Worm (Caenorhabditis elegans): Measurements from ENCODE around the gene chil-6.

ce11 chrII:9879815-9880214 lies 22.1 kb upstream of the chil-6 start:
- TF ChIP-seq mdl-1 (tag; optimal IDR thresholded peaks at IDR 0.05) (no peak), ceh-28 (tag; optimal IDR thresholded peaks at IDR 0.05) (no peak), nhr-237 (tag; optimal IDR thresholded peaks at IDR 0.05) (no peak), attf-4 (tag; optimal IDR thresholded peaks at IDR 0.05) (no peak), lin-15B (tag; optimal IDR thresholded peaks at IDR 0.05) (no peak), ceh-62 (tag; optimal IDR thresholded peaks at IDR 0.05) (no peak), Y75B8A.6 (GFP tag; IDR thresholded peaks at IDR 0.05) (no peak)
